Worm (Caenorhabditis elegans) whole organism, midembryonic: ENCODE results near the gene F52H3.6.

Experiments used
- T22C8.4 ChIP-seq: fragments of 200-800 bp; sonication (Bioruptor generic); IDR thresholded peaks from 2 replicates; pipeline ENCODE4 v1.3.6; 2022; ENCODE audit warnings: missing genetic modification characterization, missing compliant biosample characterization
- cog-1 ChIP-seq: sonication (generic microtip); optimal IDR thresholded peaks from 2 replicates; lab custom pipeline; 2016; ENCODE audit warnings: missing genetic modification characterization, missing compliant biosample characterization
- flt-1 ChIP-seq: fragments of 200-800 bp; sonication (Bioruptor generic); IDR thresholded peaks from 2 replicates; pipeline ENCODE4 v1.3.6; 2022; ENCODE audit warnings: missing genetic modification characterization, missing compliant biosample characterization
- klf-2 ChIP-seq: fragments of 200-800 bp; sonication (Bioruptor generic); conservative IDR thresholded peaks from 2 replicates; pipeline ENCODE4 v1.3.6; 2022; ENCODE audit warnings: missing genetic modification reagents, missing genetic modification characterization, missing compliant biosample characterization
- med-1 ChIP-seq: sonication (generic microtip); optimal IDR thresholded peaks from 2 replicates; lab custom pipeline; 2017; ENCODE audit warnings: missing genetic modification characterization, mild to moderate bottlenecking, missing compliant biosample characterization, antibody characterized with exemption, missing genetic modification reagents; ENCODE audit not compliant: insufficient read depth
- ref-1 ChIP-seq: fragments of 200-800 bp; sonication (Bioruptor generic); conservative IDR thresholded peaks from 2 replicates; pipeline ENCODE4 v1.3.6; 2022; ENCODE audit warnings: missing genetic modification reagents, missing genetic modification characterization, missing compliant biosample characterization
- tab-1 ChIP-seq: fragments of 200-800 bp; sonication (Bioruptor generic); IDR thresholded peaks from 2 replicates; pipeline ENCODE4 v1.3.6; 2022; ENCODE audit warnings: missing genetic modification characterization, missing compliant biosample characterization
- ztf-23 ChIP-seq: fragments of 200-800 bp; sonication (Bioruptor generic); IDR thresholded peaks from 2 replicates; pipeline ENCODE4 v1.3.6; 2022; ENCODE audit warnings: missing genetic modification reagents, missing genetic modification characterization, missing compliant biosample characterization
- ztf-29 ChIP-seq: fragments of 200-800 bp; sonication (Bioruptor generic); IDR thresholded peaks from 2 replicates; pipeline ENCODE4 v1.3.6; 2022; ENCODE audit warnings: missing genetic modification reagents, missing genetic modification characterization, missing compliant biosample characterization

The F52H3.6 gene

DNA sequence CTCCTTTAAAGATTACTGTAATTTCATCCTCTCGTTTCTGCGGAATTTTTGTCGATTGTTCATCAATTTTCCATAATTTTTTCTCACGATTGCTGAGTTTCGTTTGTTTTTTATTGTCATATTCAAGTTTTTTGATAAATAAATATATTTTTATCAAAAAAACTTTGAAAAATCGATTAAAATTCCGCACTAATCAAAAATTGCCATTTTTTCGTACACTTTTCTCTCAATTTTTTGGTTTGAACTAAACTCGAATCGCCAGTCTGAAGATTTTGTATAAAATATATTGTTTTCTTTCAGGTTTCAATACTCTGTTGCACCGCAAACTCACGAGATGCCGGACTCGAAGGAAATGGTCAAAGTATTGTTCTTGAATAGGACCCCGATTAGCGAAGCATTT, 12.6 kb upstream of the F52H3.6 start, which contains the start of gene ogr-2:
ogr-2 (plus strand) TSS at position 301 of the 400 bp plus-strand sequence.
- no peak for TF ChIP-seq med-1 (GFP tag; lab: Kevin White, UChicago)
- no peak for TF ChIP-seq T22C8.4 (GFP tag; lab: Robert Waterston, UW)
- no peak for TF ChIP-seq ref-1 (GFP tag; lab: Robert Waterston, UW)

DNA sequence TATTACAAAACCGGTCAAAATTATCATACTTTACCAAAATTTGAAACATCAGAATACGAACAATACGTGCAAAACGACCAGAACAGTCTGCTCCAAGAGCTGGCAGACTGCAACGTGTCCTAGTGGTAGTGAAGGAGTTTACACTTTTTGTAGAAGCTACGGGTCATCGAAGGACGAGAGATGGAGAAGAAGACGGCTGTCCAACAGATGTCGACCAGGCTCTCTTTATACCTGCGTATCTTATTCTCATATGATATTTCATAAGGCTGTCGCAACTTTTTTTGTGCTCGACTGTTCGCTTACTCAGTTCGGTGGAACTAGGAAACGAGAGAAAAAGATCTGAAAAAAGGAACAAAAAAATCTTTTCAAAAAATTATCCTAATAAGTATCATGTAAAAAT, 11.6 kb upstream of the F52H3.6 start, which contains the start of gene let-268:
let-268 (minus strand) TSS at position 182 of the 400 bp plus-strand sequence.
- no peak for TF ChIP-seq T22C8.4 (GFP tag; lab: Robert Waterston, UW)
- no peak for TF ChIP-seq tab-1 (GFP tag; lab: Robert Waterston, UW)
- no peak for TF ChIP-seq med-1 (GFP tag; lab: Kevin White, UChicago)
- no peak for TF ChIP-seq ref-1 (GFP tag; lab: Robert Waterston, UW)
- no peak for TF ChIP-seq ztf-23 (GFP tag; lab: Robert Waterston, UW)
- no peak for TF ChIP-seq ztf-29 (GFP tag; lab: Robert Waterston, UW)
- no peak for TF ChIP-seq flt-1 (GFP tag; lab: Robert Waterston, UW)
- TF ChIP-seq cog-1 (tag; lab: Kevin White, UChicago), result no peak
- TF ChIP-seq klf-2 (GFP tag; lab: Robert Waterston, UW), result no peak

DNA sequence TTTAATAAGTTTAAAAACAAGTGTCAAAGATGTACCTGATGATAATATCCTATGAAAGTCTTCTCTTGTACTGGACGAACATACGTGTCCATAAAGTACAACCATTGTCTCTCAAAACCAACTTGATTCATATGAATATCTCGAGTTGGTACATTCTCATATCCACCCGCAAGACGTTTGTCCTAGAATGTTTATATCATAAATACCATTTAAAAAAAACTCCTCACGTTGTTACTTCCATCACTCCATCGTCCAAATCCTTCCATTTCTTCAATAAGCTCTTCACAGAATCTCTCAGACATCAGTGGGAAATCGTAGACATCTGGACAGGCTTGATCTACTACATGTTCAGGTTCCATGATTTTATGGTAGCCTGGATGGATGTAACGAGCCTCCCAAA, 7.2 kb upstream of the F52H3.6 start:
- TF ChIP-seq klf-2 (GFP tag; lab: Robert Waterston, UW), result no peak
- no peak for TF ChIP-seq ztf-29 (GFP tag; lab: Robert Waterston, UW)

DNA sequence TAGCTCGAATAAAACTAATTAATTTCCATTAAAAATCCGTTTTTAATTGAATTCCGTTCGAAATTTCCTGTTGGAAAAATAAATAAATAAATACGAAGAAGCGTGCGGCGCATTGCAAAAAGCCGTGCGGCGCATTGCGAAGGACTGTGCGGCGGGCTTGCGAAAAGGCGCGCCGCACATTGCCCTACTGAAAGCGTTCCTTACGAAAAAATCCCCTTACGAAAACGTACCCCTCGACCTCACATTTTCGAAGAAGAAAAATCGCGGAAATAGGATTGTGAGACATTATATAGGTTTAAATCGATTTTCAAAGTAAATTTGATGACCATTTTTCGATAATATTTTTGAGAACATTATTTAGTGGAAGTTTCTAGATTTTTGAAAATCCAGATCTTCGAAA, 6.5 kb upstream of the F52H3.6 start:
- TF ChIP-seq ztf-23 (GFP tag; lab: Robert Waterston, UW), result peak; percentile 73
- peak; percentile 88 for TF ChIP-seq klf-2 (GFP tag; lab: Robert Waterston, UW)
- 0 out of 2 replicates have a peak, but pooled peaks have one; percentile 40 for TF ChIP-seq tab-1 (GFP tag; lab: Robert Waterston, UW)
- TF ChIP-seq flt-1 (GFP tag; lab: Robert Waterston, UW), result peak; percentile 78; the same call in 1 of the 2 replicates

DNA sequence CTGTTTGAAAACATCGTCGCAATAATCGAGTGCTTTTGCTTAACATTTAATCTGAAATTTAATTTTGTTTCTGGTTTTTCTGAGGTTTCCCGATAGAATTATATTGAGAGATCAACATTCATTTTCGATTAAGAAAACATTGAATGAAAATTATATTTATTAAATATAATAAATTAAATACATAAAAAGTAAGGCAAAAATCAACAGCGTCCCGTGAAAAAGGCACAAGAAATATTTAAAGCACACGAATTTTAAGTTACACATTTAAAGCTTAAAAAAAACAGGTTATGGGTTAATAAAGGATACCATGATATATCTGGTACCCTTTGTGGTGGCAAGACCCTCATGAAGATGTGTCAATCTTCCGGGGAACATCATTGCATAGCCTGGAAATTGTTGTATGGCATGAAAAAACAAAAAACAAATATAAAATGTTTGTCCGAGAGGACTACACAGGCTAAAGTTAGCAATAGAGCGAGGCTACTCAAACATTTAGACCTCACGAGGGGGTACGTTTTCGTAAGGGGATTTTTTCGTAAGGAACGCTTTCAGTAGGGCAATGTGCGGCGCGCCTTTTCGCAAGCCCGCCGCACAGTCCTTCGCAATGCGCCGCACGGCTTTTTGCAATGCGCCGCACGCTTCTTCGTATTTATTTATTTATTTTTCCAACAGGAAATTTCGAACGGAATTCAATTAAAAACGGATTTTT, 5.1 kb upstream of the F52H3.6 start, which contains the start of gene mtcu-2:
mtcu-2 (minus strand) TSS at position 51 of the 709 bp plus-strand sequence.
- TF ChIP-seq ztf-29 (GFP tag; lab: Robert Waterston, UW), result peak; percentile 91
- peak; percentile 79 for TF ChIP-seq T22C8.4 (GFP tag; lab: Robert Waterston, UW)
- peak; percentile 79 for TF ChIP-seq tab-1 (GFP tag; lab: Robert Waterston, UW)
- TF ChIP-seq ref-1 (GFP tag; lab: Robert Waterston, UW), result peak; percentile 56; the same call in 1 of the 2 replicates
- peak; percentile 98 for TF ChIP-seq ztf-23 (GFP tag; lab: Robert Waterston, UW)
- peak; percentile 94 for TF ChIP-seq flt-1 (GFP tag; lab: Robert Waterston, UW)
- TF ChIP-seq klf-2 (GFP tag; lab: Robert Waterston, UW), result peak; percentile 91

DNA sequence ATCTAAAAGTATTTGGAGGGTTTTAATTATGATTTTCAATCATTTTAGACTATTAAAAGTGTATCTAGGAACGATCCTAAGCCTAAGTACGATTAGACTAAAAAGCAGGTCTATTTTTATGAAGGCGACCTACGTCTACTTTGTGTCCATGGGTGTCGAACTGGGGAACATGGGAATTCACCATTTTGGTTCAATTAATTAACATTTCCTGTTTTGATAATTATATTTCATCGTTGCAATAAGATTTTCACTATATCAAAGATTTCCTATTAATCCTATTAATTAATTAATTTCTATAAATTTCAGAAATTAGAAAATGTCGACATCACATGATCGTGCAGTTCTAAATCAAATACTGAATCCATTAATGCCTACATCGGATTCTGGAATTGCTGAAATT, 1.7 kb upstream of the F52H3.6 start, which contains the start of gene ttc-36:
ttc-36 (plus strand) TSS at position 301 of the 400 bp plus-strand sequence.
- TF ChIP-seq ztf-29 (GFP tag; lab: Robert Waterston, UW), result no peak
- TF ChIP-seq tab-1 (GFP tag; lab: Robert Waterston, UW), result no peak
- TF ChIP-seq flt-1 (GFP tag; lab: Robert Waterston, UW), result no peak

DNA sequence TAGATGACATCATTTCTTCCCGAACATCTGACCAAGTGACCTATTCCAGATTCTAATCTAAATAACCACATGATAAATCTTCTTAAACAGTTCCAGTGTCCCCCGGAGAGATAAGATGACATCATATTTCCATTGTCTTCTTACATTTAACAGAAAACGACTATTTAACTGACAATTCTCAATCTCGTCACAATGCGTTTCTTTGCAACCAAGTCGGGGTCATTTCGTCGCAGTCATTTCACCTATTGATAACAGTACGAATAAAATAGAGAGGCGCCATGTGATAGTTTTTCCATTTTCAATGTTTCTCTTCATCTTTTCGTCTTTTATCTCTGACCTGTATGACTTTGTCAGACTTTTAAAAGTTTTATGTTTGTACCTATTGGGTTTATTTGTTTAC, 822 bp upstream of the F52H3.6 start:
- TF ChIP-seq T22C8.4 (GFP tag; lab: Robert Waterston, UW) (no peak), tab-1 (GFP tag; lab: Robert Waterston, UW) (no peak), cog-1 (tag; lab: Kevin White, UChicago) (no peak), flt-1 (GFP tag; lab: Robert Waterston, UW) (no peak), ztf-29 (GFP tag; lab: Robert Waterston, UW) (no peak), klf-2 (GFP tag; lab: Robert Waterston, UW) (no peak), ztf-23 (GFP tag; lab: Robert Waterston, UW) (no peak), med-1 (GFP tag; lab: Kevin White, UChicago) (no peak), ref-1 (GFP tag; lab: Robert Waterston, UW) (no peak)

DNA sequence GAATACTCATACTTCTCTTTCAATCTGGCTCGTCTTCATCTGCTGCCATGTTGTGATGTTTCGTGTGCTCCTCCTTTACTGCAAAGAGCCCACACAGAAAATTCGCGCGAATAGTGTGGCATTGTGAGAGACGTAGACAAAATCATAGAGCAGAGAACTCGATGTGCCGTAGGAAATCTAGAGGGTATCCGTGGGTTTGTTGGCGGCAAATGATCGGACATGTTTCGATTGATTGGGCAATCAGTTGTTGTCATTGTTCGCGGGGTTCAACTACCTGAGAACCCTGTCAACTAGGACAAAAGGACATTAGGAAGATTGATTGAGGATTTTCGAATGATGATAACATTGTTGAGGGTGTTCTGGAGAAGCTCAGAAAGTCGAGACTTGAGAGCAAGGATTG, 3.2 kb downstream of the F52H3.6 start:
- TF ChIP-seq ztf-29 (GFP tag; lab: Robert Waterston, UW) (no peak), cog-1 (tag; lab: Kevin White, UChicago) (no peak), klf-2 (GFP tag; lab: Robert Waterston, UW) (no peak), ref-1 (GFP tag; lab: Robert Waterston, UW) (no peak)

DNA sequence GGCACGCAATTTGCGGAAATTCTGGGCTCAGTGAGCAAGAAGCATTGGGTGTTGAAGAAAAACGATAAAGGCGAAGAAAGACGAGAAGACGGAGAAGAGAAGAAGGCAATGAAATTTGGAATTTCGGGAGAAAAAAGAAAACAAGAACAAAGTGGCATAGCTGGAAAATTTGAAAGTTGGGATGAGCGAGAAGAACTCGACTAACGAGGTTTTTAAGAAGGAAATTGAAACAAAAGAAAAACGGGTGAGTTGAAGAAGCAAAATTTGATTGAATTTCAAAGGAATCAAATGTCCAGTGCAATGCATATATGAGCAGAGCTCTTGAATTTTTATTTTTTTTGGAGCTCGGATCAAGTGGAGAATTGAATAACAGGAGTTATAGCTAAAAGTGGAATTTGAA, 6.5 kb downstream of the F52H3.6 start:
- TF ChIP-seq flt-1 (GFP tag; lab: Robert Waterston, UW), result no peak
- no peak for TF ChIP-seq T22C8.4 (GFP tag; lab: Robert Waterston, UW)
- no peak for TF ChIP-seq klf-2 (GFP tag; lab: Robert Waterston, UW)
- TF ChIP-seq cog-1 (tag; lab: Kevin White, UChicago), result no peak
- no peak for TF ChIP-seq med-1 (GFP tag; lab: Kevin White, UChicago)
- no peak for TF ChIP-seq tab-1 (GFP tag; lab: Robert Waterston, UW)
- no peak for TF ChIP-seq ref-1 (GFP tag; lab: Robert Waterston, UW)
- TF ChIP-seq ztf-29 (GFP tag; lab: Robert Waterston, UW), result no peak
- no peak for TF ChIP-seq ztf-23 (GFP tag; lab: Robert Waterston, UW)

DNA sequence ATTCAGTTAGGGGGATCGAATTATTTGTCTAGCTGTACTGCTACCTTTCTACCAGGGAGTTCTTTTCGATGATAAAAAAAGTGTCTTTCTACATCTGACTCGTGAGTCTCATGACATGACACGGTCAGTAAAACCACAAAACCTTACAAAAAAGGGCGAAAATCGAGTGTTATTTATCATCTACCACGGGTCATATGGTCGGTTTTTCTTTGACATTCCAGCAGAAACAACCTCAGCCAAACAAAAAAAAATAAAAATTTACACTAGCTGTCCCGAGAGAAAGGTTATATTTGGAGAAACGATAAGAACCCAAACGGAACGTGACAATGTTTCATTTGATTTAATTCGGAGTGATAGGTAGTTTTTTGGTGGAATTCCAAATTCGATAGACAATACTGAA, 8.6 kb downstream of the F52H3.6 start:
- TF ChIP-seq ref-1 (GFP tag; lab: Robert Waterston, UW) (no peak), ztf-29 (GFP tag; lab: Robert Waterston, UW) (no peak), tab-1 (GFP tag; lab: Robert Waterston, UW) (no peak), cog-1 (tag; lab: Kevin White, UChicago) (no peak), ztf-23 (GFP tag; lab: Robert Waterston, UW) (no peak), med-1 (GFP tag; lab: Kevin White, UChicago) (no peak), klf-2 (GFP tag; lab: Robert Waterston, UW) (no peak), T22C8.4 (GFP tag; lab: Robert Waterston, UW) (no peak), flt-1 (GFP tag; lab: Robert Waterston, UW) (no peak)
